Fruit fly (Drosophila melanogaster): ENCODE measurements around the gene iPLA2-VIA.

dm6 chr3L:9888630-9889130 is 24.5 kb upstream of the iPLA2-VIA start, which contains the start of the genes Taf2 and CalpB:
- no peak for TF ChIP-seq Myc (optimal IDR thresholded peaks at IDR 0.05)
- no peak for TF ChIP-seq h (optimal IDR thresholded peaks at IDR 0.05)
- TF ChIP-seq Sin3A (optimal IDR thresholded peaks at IDR 0.05), result no peak
- no peak for TF ChIP-seq psq (optimal IDR thresholded peaks at IDR 0.05)
- TF ChIP-seq insv (optimal IDR thresholded peaks at IDR 0.05), result no peak
- no peak for TF ChIP-seq ttk (optimal IDR thresholded peaks at IDR 0.05)
